Worm (Caenorhabditis elegans): ENCODE data around the gene clec-162.

ce11 chrIII:9695379-9695778 lies 29.6 kb downstream of the clec-162 start:
- TF ChIP-seq ztf-11 (tag; optimal IDR thresholded peaks at IDR 0.05) (no peak), ceh-63 (GFP tag; optimal IDR thresholded peaks at IDR 0.05) (no peak), nhr-237 (tag; optimal IDR thresholded peaks at IDR 0.05) (no peak), unc-98 (GFP tag; IDR thresholded peaks at IDR 0.05) (no peak), dpl-1 (GFP tag; optimal IDR thresholded peaks at IDR 0.05) (peak; percentile 37 to 63 (median 48)), ceh-82 (tag; optimal IDR thresholded peaks at IDR 0.05) (no peak), unc-130 (tag; optimal IDR thresholded peaks at IDR 0.05) (no peak), lsy-2 (tag; optimal IDR thresholded peaks at IDR 0.05) (peak; percentile 35 to 62), ceh-8 (GFP tag; optimal IDR thresholded peaks at IDR 0.05) (no peak)
